Fruit fly (Drosophila melanogaster): Measurements from ENCODE around the gene RhoL.

Gene RhoL

dm6 chr3R:9487561-9487960, 14.8 kb downstream of the RhoL start:
- no peak for TF ChIP-seq psq (optimal IDR thresholded peaks at IDR 0.05)
- TF ChIP-seq ttk (optimal IDR thresholded peaks at IDR 0.05): no peak
- no peak for TF ChIP-seq h (optimal IDR thresholded peaks at IDR 0.05)
- no peak for TF ChIP-seq Sin3A (optimal IDR thresholded peaks at IDR 0.05)
- no peak for TF ChIP-seq Myc (optimal IDR thresholded peaks at IDR 0.05)
- TF ChIP-seq insv (optimal IDR thresholded peaks at IDR 0.05): no peak

DNA sequence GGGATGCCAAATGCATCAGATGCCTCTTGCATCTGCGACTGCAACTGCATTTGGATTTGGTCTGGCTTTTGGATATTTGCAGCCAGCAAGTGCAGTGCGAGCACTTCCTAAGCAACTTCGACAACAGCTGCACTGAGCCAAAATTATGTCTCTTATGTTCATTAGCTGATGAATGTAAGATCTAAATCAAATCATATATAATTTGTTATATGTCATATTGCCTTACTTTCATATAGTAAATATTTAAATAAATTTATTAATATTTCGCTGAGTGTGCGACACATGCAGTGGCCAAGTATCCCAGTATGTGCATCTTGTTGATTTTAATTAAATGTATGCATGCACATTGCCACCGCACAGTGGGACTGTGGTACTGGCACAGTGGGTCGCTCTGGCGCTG, 22.0 kb downstream of the RhoL start:
- TF ChIP-seq ttk (optimal IDR thresholded peaks at IDR 0.05): no peak
- no peak for TF ChIP-seq Sin3A (optimal IDR thresholded peaks at IDR 0.05)
- no peak for TF ChIP-seq h (optimal IDR thresholded peaks at IDR 0.05)
- TF ChIP-seq Myc (optimal IDR thresholded peaks at IDR 0.05): no peak
- TF ChIP-seq insv (optimal IDR thresholded peaks at IDR 0.05): no peak
- no peak for TF ChIP-seq psq (optimal IDR thresholded peaks at IDR 0.05)

dm6 chr3R:9468109-9468508, 34.3 kb downstream of the RhoL start:
- TF ChIP-seq psq (optimal IDR thresholded peaks at IDR 0.05) (no peak), insv (optimal IDR thresholded peaks at IDR 0.05) (no peak), ttk (optimal IDR thresholded peaks at IDR 0.05) (no peak), Sin3A (optimal IDR thresholded peaks at IDR 0.05) (no peak), h (optimal IDR thresholded peaks at IDR 0.05) (no peak), Myc (optimal IDR thresholded peaks at IDR 0.05) (no peak)

DNA sequence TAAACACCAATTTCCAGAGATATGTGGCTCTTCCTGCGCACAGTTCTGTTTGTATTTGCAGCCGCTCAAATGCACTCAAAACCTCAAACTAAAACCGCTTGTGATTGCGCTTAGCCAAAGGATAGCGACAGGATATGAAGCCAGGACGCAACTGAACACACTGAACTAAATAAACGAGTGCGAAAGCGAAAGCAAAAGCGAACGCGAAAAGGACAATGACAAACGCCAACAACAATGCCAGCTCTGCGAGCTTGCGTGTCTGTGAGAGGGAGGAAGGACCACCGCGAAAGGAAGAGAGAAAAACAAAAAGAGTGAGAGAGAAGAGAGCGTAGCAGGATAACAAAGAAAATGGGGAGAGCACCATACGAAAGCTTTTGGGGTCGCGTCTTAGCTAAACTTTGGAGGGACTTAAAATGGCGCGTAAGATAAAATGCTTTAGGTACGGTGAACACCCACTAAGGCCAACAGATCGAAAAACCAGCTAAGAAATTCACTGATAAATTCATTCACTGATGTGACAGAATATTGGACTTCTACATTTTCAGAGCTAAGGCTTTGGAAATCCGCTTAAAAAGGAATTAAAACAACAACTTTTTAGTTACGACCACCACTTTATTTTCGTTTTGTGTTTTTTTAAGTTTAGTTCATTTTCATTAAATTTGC, 41.8 kb downstream of the RhoL start, which contains the start of gene GstZ2:
Gene GstZ2 (minus strand): TSS at position 165 of the 663 bp plus-strand sequence.
- TF ChIP-seq psq (optimal IDR thresholded peaks at IDR 0.05) (no peak), h (optimal IDR thresholded peaks at IDR 0.05) (no peak), ttk (optimal IDR thresholded peaks at IDR 0.05) (no peak)

DNA sequence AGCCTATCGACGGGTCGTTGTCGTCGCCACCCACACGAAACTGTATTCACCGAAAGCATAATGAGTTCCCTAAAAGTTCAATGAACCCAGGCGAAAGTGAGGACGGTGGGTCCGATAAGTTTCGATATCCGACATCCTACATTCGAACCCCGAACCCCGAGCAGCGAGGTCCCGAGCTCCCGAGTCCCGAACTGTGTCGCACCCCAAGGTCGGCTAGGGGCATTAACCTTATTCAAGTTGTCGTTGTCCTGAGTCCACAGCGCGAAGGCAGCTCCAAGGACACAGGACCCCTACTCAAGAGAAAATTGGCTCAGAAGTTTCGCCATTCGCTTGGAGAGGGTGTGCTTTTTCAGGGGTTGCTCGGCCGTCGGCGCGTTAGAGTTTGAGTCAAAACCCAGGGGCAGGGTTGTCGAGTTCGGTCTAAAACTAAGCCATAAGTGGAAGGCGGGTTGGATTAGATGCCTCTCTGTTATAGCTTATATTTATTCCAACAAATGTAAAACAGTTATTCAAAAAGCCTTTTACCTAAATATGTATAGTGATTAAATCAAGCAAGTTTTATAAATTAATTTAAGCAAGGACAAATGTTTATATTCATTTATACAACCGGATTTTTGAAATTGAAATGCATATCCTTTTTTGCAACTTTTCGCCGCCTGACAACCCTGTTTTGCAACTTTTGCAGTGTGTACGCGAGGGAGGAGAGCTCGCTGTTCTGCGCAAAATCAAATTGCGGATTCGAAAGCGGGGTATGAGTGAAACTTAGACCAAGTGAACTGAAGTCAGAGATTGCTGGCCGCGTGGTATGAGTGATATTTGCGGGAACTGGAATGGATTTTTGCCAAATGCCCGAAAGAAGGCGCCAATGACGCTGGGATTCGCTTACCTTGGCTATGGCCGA, 42.7 kb downstream of the RhoL start:
- TF ChIP-seq Sin3A (optimal IDR thresholded peaks at IDR 0.05) (no peak), insv (optimal IDR thresholded peaks at IDR 0.05) (no peak), Myc (optimal IDR thresholded peaks at IDR 0.05) (no peak), psq (optimal IDR thresholded peaks at IDR 0.05) (no peak), ttk (optimal IDR thresholded peaks at IDR 0.05) (no peak), h (optimal IDR thresholded peaks at IDR 0.05) (no peak)

dm6 chr3R:9456373-9456772, 46.0 kb downstream of the RhoL start, which contains the start of gene GstZ1:
Gene GstZ1, minus strand, starts transcription at chr3R:9456546.
- TF ChIP-seq h (optimal IDR thresholded peaks at IDR 0.05): no peak
- no peak for TF ChIP-seq Sin3A (optimal IDR thresholded peaks at IDR 0.05)
- TF ChIP-seq psq (optimal IDR thresholded peaks at IDR 0.05): no peak

DNA sequence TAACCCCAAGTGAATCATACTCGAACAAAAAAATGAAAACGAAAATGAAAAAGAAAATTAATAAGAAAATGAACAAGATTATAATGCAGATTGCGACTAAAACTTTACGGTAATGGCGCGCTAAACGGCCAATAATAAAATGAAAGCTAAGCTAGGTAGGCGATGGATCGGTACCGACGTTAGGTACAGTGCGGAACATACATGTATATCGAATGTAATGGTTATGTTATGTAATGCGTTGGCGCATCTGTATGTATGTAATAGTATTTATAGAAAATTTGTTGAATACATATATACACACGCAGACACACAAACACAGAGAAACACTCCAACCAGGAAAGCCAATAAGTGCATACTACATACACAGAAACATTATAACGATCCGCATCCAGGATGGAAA, 47.4 kb downstream of the RhoL start:
- TF ChIP-seq insv (optimal IDR thresholded peaks at IDR 0.05) (no peak), h (optimal IDR thresholded peaks at IDR 0.05) (no peak), psq (optimal IDR thresholded peaks at IDR 0.05) (no peak), ttk (optimal IDR thresholded peaks at IDR 0.05) (no peak), Sin3A (optimal IDR thresholded peaks at IDR 0.05) (no peak), Myc (optimal IDR thresholded peaks at IDR 0.05) (no peak)

DNA sequence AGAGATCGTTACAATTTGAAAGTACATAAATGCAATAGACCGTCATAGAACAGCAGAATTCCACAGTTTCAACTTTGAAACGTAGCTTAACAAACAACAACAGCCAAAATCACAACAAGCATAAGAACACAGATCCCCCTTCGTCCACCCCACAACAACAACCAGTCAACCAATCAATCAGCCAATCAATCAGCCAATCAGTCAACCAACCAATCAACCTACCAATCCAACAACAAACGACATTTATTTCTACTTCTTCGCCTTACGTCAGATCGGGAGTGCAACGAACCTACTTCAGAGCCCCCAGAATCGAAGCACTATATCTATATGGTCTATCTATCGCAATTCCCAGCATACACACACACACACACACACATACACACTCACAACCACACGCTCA, 51.7 kb downstream of the RhoL start:
- TF ChIP-seq h (optimal IDR thresholded peaks at IDR 0.05) (no peak), insv (optimal IDR thresholded peaks at IDR 0.05) (no peak), ttk (optimal IDR thresholded peaks at IDR 0.05) (no peak), Sin3A (optimal IDR thresholded peaks at IDR 0.05) (no peak), Myc (optimal IDR thresholded peaks at IDR 0.05) (no peak), psq (optimal IDR thresholded peaks at IDR 0.05) (no peak)

DNA sequence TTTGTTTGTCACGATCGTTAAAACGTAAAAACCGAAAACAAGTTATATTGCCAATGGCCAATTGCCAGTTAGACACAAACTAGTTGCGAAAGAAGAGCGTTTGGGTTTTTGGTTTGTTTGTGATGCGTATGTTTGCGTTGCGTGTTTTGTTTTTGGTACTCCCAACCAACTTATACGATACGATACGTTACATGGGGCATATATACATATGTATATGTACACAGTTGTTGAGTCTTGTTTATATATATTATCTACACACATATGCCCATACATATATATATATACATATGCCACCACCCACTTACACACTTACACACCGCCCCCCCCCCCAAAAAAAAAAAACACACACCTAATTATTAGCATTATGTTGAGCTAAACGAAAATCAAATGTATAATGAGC, 54.1 kb downstream of the RhoL start:
- TF ChIP-seq Myc (optimal IDR thresholded peaks at IDR 0.05) (no peak), h (optimal IDR thresholded peaks at IDR 0.05) (no peak), Sin3A (optimal IDR thresholded peaks at IDR 0.05) (no peak), ttk (optimal IDR thresholded peaks at IDR 0.05) (no peak), insv (optimal IDR thresholded peaks at IDR 0.05) (no peak), psq (optimal IDR thresholded peaks at IDR 0.05) (no peak)

All from Kc167 (cell line).